Fruit fly (Drosophila melanogaster) whole organism, embryonic: ENCODE measurements around the gene CG9184.

Experiments
- Adf1 ChIP-seq: fragments of 200-800 bp; sonication (Bioruptor generic); IDR thresholded peaks from 2 replicates; pipeline ENCODE4 v1.3.6; 2022; ENCODE audit warnings: missing biosample characterization, missing genetic modification characterization
- C15 ChIP-seq: fragments of 200-800 bp; sonication (Bioruptor generic); IDR thresholded peaks from 3 replicates; pipeline ENCODE4 v1.3.6; 2022; ENCODE audit warnings: missing biosample characterization, missing genetic modification characterization
- CG1024 ChIP-seq: fragments of 200-800 bp; sonication (Bioruptor generic); IDR thresholded peaks from 2 replicates; pipeline ENCODE4 v1.3.6; 2022; ENCODE audit warnings: missing biosample characterization, missing genetic modification characterization
- CG10274 ChIP-seq: fragments of 200-800 bp; sonication (Bioruptor generic); optimal IDR thresholded peaks from 3 replicates; lab custom pipeline; 2017; ENCODE audit warnings: missing biosample characterization, mild to moderate bottlenecking, missing genetic modification characterization
- CG12299 ChIP-seq: fragments of 200-800 bp; sonication (Bioruptor generic); optimal IDR thresholded peaks from 2 replicates; lab custom pipeline; 2018; ENCODE audit warnings: missing biosample characterization, mild to moderate bottlenecking, missing genetic modification characterization
- CG12744 ChIP-seq: fragments of 200-800 bp; sonication (Bioruptor generic); optimal IDR thresholded peaks from 2 replicates; lab custom pipeline; 2016; ENCODE audit warnings: missing biosample characterization, missing genetic modification characterization
- CG13624 ChIP-seq: fragments of 200-800 bp; sonication (Bioruptor generic); optimal IDR thresholded peaks from 2 replicates; lab custom pipeline; 2016; ENCODE audit warnings: missing biosample characterization, missing genetic modification characterization
- CG14050 ChIP-seq: fragments of 200-800 bp; sonication (Bioruptor generic); IDR thresholded peaks from 3 replicates; pipeline ENCODE4 v1.3.6; 2022; ENCODE audit warnings: missing biosample characterization, missing genetic modification characterization
- CG14667 ChIP-seq: fragments of 200-800 bp; sonication (Bioruptor generic); IDR thresholded peaks from 2 replicates; pipeline ENCODE4 v1.3.6; 2022; ENCODE audit warnings: missing biosample characterization, missing genetic modification characterization
- CG15011 ChIP-seq: fragments of 200-800 bp; sonication (Bioruptor generic); optimal IDR thresholded peaks from 3 replicates; lab custom pipeline; 2018; ENCODE audit warnings: missing biosample characterization, mild to moderate bottlenecking, missing genetic modification characterization
- CG15073 ChIP-seq: fragments of 200-800 bp; sonication (Bioruptor generic); optimal IDR thresholded peaks from 2 replicates; lab custom pipeline; 2016; ENCODE audit warnings: missing biosample characterization, missing genetic modification characterization
- CG18011 ChIP-seq: fragments of 200-800 bp; sonication (Bioruptor generic); optimal IDR thresholded peaks from 2 replicates; lab custom pipeline; 2017; ENCODE audit warnings: missing biosample characterization, missing genetic modification characterization, mild to moderate bottlenecking, moderate library complexity, missing genotype
- CG18599 ChIP-seq: fragments of 200-800 bp; sonication (Bioruptor generic); optimal IDR thresholded peaks from 3 replicates; lab custom pipeline; 2017; ENCODE audit warnings: missing biosample characterization, missing genetic modification characterization, mild to moderate bottlenecking, moderate library complexity, missing genetic modification reagents
- CG2678 ChIP-seq: fragments of 200-800 bp; sonication (Bioruptor generic); optimal IDR thresholded peaks from 3 replicates; lab custom pipeline; 2019; ENCODE audit warnings: missing biosample characterization, mild to moderate bottlenecking, missing genetic modification characterization, moderate library complexity
- CG31224 ChIP-seq: fragments of 200-800 bp; sonication (Bioruptor generic); IDR thresholded peaks from 2 replicates; pipeline ENCODE4 v1.3.6; 2022; ENCODE audit warnings: missing biosample characterization, missing genetic modification characterization
- CG34376 ChIP-seq: fragments of 200-800 bp; sonication (Bioruptor generic); optimal IDR thresholded peaks from 2 replicates; lab custom pipeline; 2018; ENCODE audit warnings: missing biosample characterization, mild to moderate bottlenecking, missing genetic modification characterization
- CG4424 ChIP-seq: fragments of 200-800 bp; sonication (Bioruptor generic); optimal IDR thresholded peaks from 3 replicates; lab custom pipeline; 2016; ENCODE audit warnings: missing biosample characterization, missing genetic modification characterization
- CG6854 ChIP-seq: fragments of 200-800 bp; sonication (Bioruptor generic); optimal IDR thresholded peaks from 3 replicates; lab custom pipeline; 2017; ENCODE audit warnings: missing biosample characterization, mild to moderate bottlenecking, missing genetic modification characterization
- CG7357 ChIP-seq: fragments of 200-800 bp; sonication (Bioruptor generic); IDR thresholded peaks from 3 replicates; pipeline ENCODE4 v1.3.6; 2022; ENCODE audit warnings: missing biosample characterization, missing genetic modification characterization
- CG9609 ChIP-seq: fragments of 200-800 bp; sonication (Bioruptor generic); optimal IDR thresholded peaks from 3 replicates; lab custom pipeline; 2016; ENCODE audit warnings: missing biosample characterization, missing genetic modification characterization
- CrebB ChIP-seq: fragments of 200-800 bp; sonication (Bioruptor generic); optimal IDR thresholded peaks from 3 replicates; lab custom pipeline; 2018; ENCODE audit warnings: missing biosample characterization, mild to moderate bottlenecking, missing genetic modification characterization
- Dll ChIP-seq: fragments of 200-800 bp; sonication (Bioruptor generic); IDR thresholded peaks from 4 replicates; pipeline ENCODE4 v1.3.6; 2022; ENCODE audit warnings: missing biosample characterization, missing genetic modification characterization; ENCODE audit not compliant: partially characterized antibody
- Dref ChIP-seq: fragments of 200-800 bp; sonication (Bioruptor generic); IDR thresholded peaks from 2 replicates; pipeline ENCODE4 v1.3.6; 2022; ENCODE audit warnings: missing biosample characterization, missing genetic modification characterization
- H15 ChIP-seq: fragments of 200-800 bp; sonication (Bioruptor generic); IDR thresholded peaks from 3 replicates; pipeline ENCODE4 v1.3.6; 2022; ENCODE audit warnings: missing biosample characterization, missing genetic modification characterization
- H2.0 ChIP-seq: fragments of 200-800 bp; sonication (Bioruptor generic); IDR thresholded peaks from 2 replicates; pipeline ENCODE4 v1.3.6; 2022; ENCODE audit warnings: missing biosample characterization, missing genetic modification characterization
- Hmr ChIP-seq: fragments of 200-800 bp; sonication (Bioruptor generic); optimal IDR thresholded peaks from 3 replicates; lab custom pipeline; 2017; ENCODE audit warnings: mild to moderate bottlenecking, missing biosample characterization, missing genetic modification reagents, missing genetic modification characterization
- Med ChIP-seq: fragments of 200-800 bp; sonication (Bioruptor generic); peaks from one replicate; lab custom pipeline; 2016; ENCODE audit warnings: missing biosample characterization, missing genetic modification characterization, mild to moderate bottlenecking, inconsistent platforms, moderate library complexity
- Optix ChIP-seq: fragments of 200-800 bp; sonication (Bioruptor generic); IDR thresholded peaks from 3 replicates; pipeline ENCODE4 v1.3.6; 2022; ENCODE audit warnings: missing biosample characterization, missing genetic modification characterization
- Six4 ChIP-seq: fragments of 200-800 bp; sonication (Bioruptor generic); optimal IDR thresholded peaks from 2 replicates; lab custom pipeline; 2016; ENCODE audit warnings: missing biosample characterization, missing genetic modification characterization
- Stat92E ChIP-seq, 3 experiments: fragments of >200 bp in 2 of 3; fragments of 200-800 bp in 1 of 3; sonication (Bioruptor generic) in 1 of 3; optimal IDR thresholded peaks; 2 replicates each; lab custom pipeline; 2017 to 2019; ENCODE audit warnings: missing biosample characterization in 3 of 3, missing genetic modification characterization in 3 of 3, mild to moderate bottlenecking in 1 of 3, moderate library complexity in 1 of 3
- ap ChIP-seq: fragments of 200-800 bp; sonication (Bioruptor generic); IDR thresholded peaks from 2 replicates; pipeline ENCODE4 v1.3.6; 2022; ENCODE audit warnings: missing biosample characterization, missing genetic modification characterization
- bowl ChIP-seq: fragments of 200-800 bp; sonication (Bioruptor generic); IDR thresholded peaks from 2 replicates; pipeline ENCODE4 v1.3.6; 2022; ENCODE audit warnings: missing biosample characterization, missing genetic modification characterization
- cato ChIP-seq: fragments of 200-800 bp; sonication (Bioruptor generic); optimal IDR thresholded peaks from 2 replicates; lab custom pipeline; 2016; ENCODE audit warnings: missing biosample characterization, missing genetic modification characterization, borderline replicate concordance
- croc ChIP-seq: fragments of 200-800 bp; sonication (Bioruptor generic); conservative IDR thresholded peaks from 3 replicates; pipeline ENCODE4 v1.3.6; 2022; ENCODE audit warnings: missing biosample characterization, missing genetic modification characterization
- crp ChIP-seq, 2 experiments: fragments of 200-800 bp; sonication (Bioruptor generic); optimal IDR thresholded peaks; 2 replicates in 1 of 2; 3 replicates in 1 of 2; lab custom pipeline; 2017; ENCODE audit warnings: missing biosample characterization in 2 of 2, missing genetic modification characterization in 2 of 2, mild to moderate bottlenecking in 1 of 2, moderate library complexity in 1 of 2
- dysf ChIP-seq: fragments of 200-800 bp; sonication (Bioruptor generic); IDR thresholded peaks from 3 replicates; pipeline ENCODE4 v1.3.6; 2022; ENCODE audit warnings: missing biosample characterization, missing genetic modification characterization
- eyg ChIP-seq: fragments of 200-800 bp; sonication (Bioruptor generic); optimal IDR thresholded peaks from 3 replicates; lab custom pipeline; 2016; ENCODE audit warnings: missing biosample characterization, missing genetic modification characterization
- fd3F ChIP-seq: fragments of 200-800 bp; sonication (Bioruptor generic); optimal IDR thresholded peaks from 2 replicates; lab custom pipeline; 2018; ENCODE audit warnings: missing biosample characterization, mild to moderate bottlenecking, missing genetic modification characterization, moderate library complexity
- h ChIP-seq: fragments of >200 bp; optimal IDR thresholded peaks from 2 replicates; lab custom pipeline; 2017
- inv ChIP-seq: fragments of 200-800 bp; sonication (Bioruptor generic); IDR thresholded peaks from 2 replicates; pipeline ENCODE4 v1.3.6; 2022; ENCODE audit warnings: missing biosample characterization, missing genetic modification characterization; ENCODE audit not compliant: partially characterized antibody
- knrl ChIP-seq: fragments of 200-800 bp; sonication (Bioruptor generic); IDR thresholded peaks from 3 replicates; pipeline ENCODE4 v1.3.6; 2022; ENCODE audit warnings: missing biosample characterization, missing genetic modification characterization; ENCODE audit not compliant: partially characterized antibody
- mld ChIP-seq: fragments of 200-800 bp; sonication (Bioruptor generic); IDR thresholded peaks from 3 replicates; pipeline ENCODE4 v1.3.6; 2022; ENCODE audit warnings: missing biosample characterization, missing genetic modification characterization; ENCODE audit not compliant: partially characterized antibody
- pfk ChIP-seq: fragments of 200-800 bp; sonication (Bioruptor generic); optimal IDR thresholded peaks from 2 replicates; lab custom pipeline; 2018; ENCODE audit warnings: missing biosample characterization, mild to moderate bottlenecking, missing genetic modification characterization, moderate library complexity
- prd ChIP-seq, 3 experiments: fragments of >200 bp in 2 of 3; fragments of 200-800 bp in 1 of 3; sonication (Bioruptor generic) in 1 of 3; optimal IDR thresholded peaks in 2 of 3; IDR thresholded peaks in 1 of 3; 2 replicates in 2 of 3; 3 replicates in 1 of 3; pipeline versions ENCODE4 v1.3.6 to Lab custom; 2017 to 2022; ENCODE audit warnings: missing biosample characterization in 1 of 3, missing genetic modification characterization in 1 of 3
- ranshi ChIP-seq: fragments of 200-800 bp; sonication (Bioruptor generic); IDR thresholded peaks from 2 replicates; pipeline ENCODE4 v1.3.6; 2022; ENCODE audit warnings: missing biosample characterization, missing genetic modification characterization
- sens-2 ChIP-seq: fragments of 200-800 bp; sonication (Bioruptor generic); IDR thresholded peaks from 2 replicates; pipeline ENCODE4 v1.3.6; 2022; ENCODE audit warnings: missing biosample characterization, missing genetic modification characterization
- sna ChIP-seq: fragments of 200-800 bp; sonication (Bioruptor generic); IDR thresholded peaks from 2 replicates; pipeline ENCODE4 v1.3.6; 2022; ENCODE audit warnings: missing biosample characterization, missing genetic modification characterization; ENCODE audit not compliant: partially characterized antibody
- stc ChIP-seq: fragments of 200-800 bp; sonication (Bioruptor generic); IDR thresholded peaks from 2 replicates; pipeline ENCODE4 v1.3.6; 2022; ENCODE audit warnings: missing biosample characterization, missing genetic modification characterization
- vfl ChIP-seq: fragments of 200-800 bp; sonication (Bioruptor generic); optimal IDR thresholded peaks from 2 replicates; lab custom pipeline; 2016; ENCODE audit warnings: missing biosample characterization, missing genetic modification characterization
- zfh1 ChIP-seq: fragments of 200-800 bp; sonication (Bioruptor generic); IDR thresholded peaks from 3 replicates; pipeline ENCODE4 v1.3.6; 2022; ENCODE audit warnings: missing biosample characterization, missing genetic modification characterization

CG9184 gene

DNA sequence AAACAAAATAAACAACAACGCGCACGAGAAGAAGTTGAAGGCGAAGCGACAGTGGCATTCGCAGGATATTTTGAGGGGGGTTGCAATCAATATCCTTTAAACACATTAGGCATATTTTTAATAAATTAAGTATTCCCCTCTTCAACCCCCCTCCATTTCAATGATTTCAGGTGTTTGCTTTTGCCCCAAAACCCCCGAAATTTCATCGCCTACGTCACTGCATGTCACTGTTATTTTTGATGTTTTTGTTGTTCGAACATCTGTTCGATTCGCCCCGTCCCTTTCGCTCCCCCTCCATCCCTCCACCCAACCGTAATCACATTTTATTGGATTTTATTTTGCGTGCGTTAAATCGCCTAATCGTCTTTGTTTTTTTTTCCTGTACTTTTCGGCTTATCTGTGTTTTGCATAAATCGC, 45.6 kb upstream of the CG9184 start (continued):
- peak; percentile 87 for TF ChIP-seq CG4424 (GFP tag; lab: Kevin White, UChicago)
- TF ChIP-seq CG15011: peak; percentile 33
- 0 out of 2 replicates have a peak, but pooled peaks have one; percentile 27 for TF ChIP-seq Dref
- peak; percentile 46 for TF ChIP-seq CG12744 (GFP tag; lab: Kevin White, UChicago)
- TF ChIP-seq Adf1: peak; percentile 64
- TF ChIP-seq CG14050 (GFP tag; lab: Robert Waterston, UW): peak; percentile 78
- TF ChIP-seq Dll (GFP tag; lab: Robert Waterston, UW): no peak
- TF ChIP-seq mld (GFP tag; lab: Robert Waterston, UW): no peak
- peak; percentile 36 for TF ChIP-seq vfl (GFP tag; lab: Kevin White, UChicago)
- peak; percentile 83 for TF ChIP-seq H15
- no peak for TF ChIP-seq h
- peak; percentile 88 for TF ChIP-seq CG18599 (GFP tag; lab: Kevin White, UChicago)
- peak; percentile 74 for TF ChIP-seq CG31224 (GFP tag; lab: Robert Waterston, UW)
- peak; percentile 61 for TF ChIP-seq Six4 (GFP tag; lab: Kevin White, UChicago)
- TF ChIP-seq CG18011 (GFP tag; lab: Kevin White, UChicago): peak; percentile 42
- peak; percentile 91 for TF ChIP-seq CG13624 (GFP tag; lab: Kevin White, UChicago)
- TF ChIP-seq C15 (GFP tag; lab: Robert Waterston, UW): no peak
- peak; percentile 62 for TF ChIP-seq fd3F (GFP tag; lab: Kevin White, UChicago)
- TF ChIP-seq Hmr (GFP tag; lab: Kevin White, UChicago): peak; percentile 80
- TF ChIP-seq knrl (GFP tag; lab: Robert Waterston, UW): no peak
- TF ChIP-seq pfk: no peak
- TF ChIP-seq cato (GFP tag; lab: Kevin White, UChicago): peak; percentile 53
- TF ChIP-seq Med (GFP tag; lab: Kevin White, UChicago): peak; percentile 98
- peak; percentile 97 for TF ChIP-seq zfh1 (GFP tag; lab: Robert Waterston, UW)
- peak; percentile 77 for TF ChIP-seq CG7357 (GFP tag; lab: Robert Waterston, UW)
- TF ChIP-seq CG14667 (GFP tag; lab: Robert Waterston, UW): peak; percentile 77
- TF ChIP-seq CG9609 (GFP tag; lab: Kevin White, UChicago): peak; percentile 74
- peak; percentile 61; the same call in 1 of the 2 replicates for TF ChIP-seq CG1024 (GFP tag; lab: Robert Waterston, UW)
- TF ChIP-seq ranshi: peak; percentile 90
- TF ChIP-seq Optix (GFP tag; lab: Robert Waterston, UW): peak; percentile 85
- peak; percentile 57 for TF ChIP-seq eyg (GFP tag; lab: Kevin White, UChicago)
- no peak for TF ChIP-seq prd (optimal IDR thresholded peaks at IDR 0.05; lab: Kevin White, UChicago)
- TF ChIP-seq prd (GFP tag; IDR thresholded peaks at IDR 0.05; lab: Robert Waterston, UW): peak; percentile 98
- peak; percentile 79 for TF ChIP-seq croc
- TF ChIP-seq Stat92E (GFP tag; optimal IDR thresholded peaks at IDR 0.05; lab: Kevin White, UChicago): no peak
- peak; percentile 54; the same call in 1 of the 2 replicates for TF ChIP-seq bowl (GFP tag; lab: Robert Waterston, UW)
- no peak for TF ChIP-seq CG15073
- peak; percentile 89 for TF ChIP-seq dysf (GFP tag; lab: Robert Waterston, UW)
- TF ChIP-seq ap (GFP tag; lab: Robert Waterston, UW): peak; percentile 75
- peak; percentile 49 for TF ChIP-seq CrebB (tag; lab: Kevin White, UChicago)
- peak; percentile 42 for TF ChIP-seq CG10274 (GFP tag; lab: Kevin White, UChicago)
- TF ChIP-seq H2.0 (GFP tag; lab: Robert Waterston, UW): peak; percentile 85
- TF ChIP-seq sna (GFP tag; lab: Robert Waterston, UW): no peak
- TF ChIP-seq CG12299 (tag; lab: Kevin White, UChicago): peak; percentile 21
- TF ChIP-seq CG2678 (tag; lab: Kevin White, UChicago): peak; percentile 83
- peak; percentile 57 for TF ChIP-seq sens-2 (GFP tag; lab: Robert Waterston, UW)
- TF ChIP-seq CG34376 (GFP tag; lab: Kevin White, UChicago): peak; percentile 4
- peak in 1 of 2 experiments; percentile 57 for TF ChIP-seq crp (GFP tag; optimal IDR thresholded peaks at IDR 0.05; lab: Kevin White, UChicago)
- TF ChIP-seq inv: no peak
- TF ChIP-seq stc: peak; percentile 85
- TF ChIP-seq CG6854 (GFP tag; lab: Kevin White, UChicago): no peak
